Fruit fly (Drosophila melanogaster) whole organism, embryonic: ENCODE results near the gene CG7568.

Experiments used
- CG10431 ChIP-seq: fragments of 200-800 bp; sonication (Bioruptor generic); optimal IDR thresholded peaks from 3 replicates; lab custom pipeline; 2018; ENCODE audit warnings: missing biosample characterization, mild to moderate bottlenecking, missing genetic modification characterization
- CG10565 ChIP-seq: fragments of 200-800 bp; sonication (Bioruptor generic); optimal IDR thresholded peaks from 3 replicates; lab custom pipeline; 2016; ENCODE audit warnings: missing biosample characterization, mild to moderate bottlenecking, missing genetic modification characterization
- CG11085 ChIP-seq: fragments of 200-800 bp; sonication (Bioruptor generic); IDR thresholded peaks from 2 replicates; pipeline ENCODE4 v1.3.6; 2022; ENCODE audit warnings: missing biosample characterization, missing genetic modification characterization
- CG12659 ChIP-seq: fragments of 200-800 bp; sonication (Bioruptor generic); optimal IDR thresholded peaks from 3 replicates; lab custom pipeline; 2017; ENCODE audit warnings: mild to moderate bottlenecking, missing biosample characterization, missing genetic modification reagents, missing genetic modification characterization
- CG12942 ChIP-seq: fragments of 200-800 bp; sonication (Bioruptor generic); optimal IDR thresholded peaks from 3 replicates; lab custom pipeline; 2016; ENCODE audit warnings: missing biosample characterization, missing genetic modification characterization
- CG1529 ChIP-seq: fragments of 200-800 bp; sonication (Bioruptor generic); optimal IDR thresholded peaks from 3 replicates; lab custom pipeline; 2018; ENCODE audit warnings: missing biosample characterization, missing genetic modification characterization
- CG15479 ChIP-seq: fragments of 200-800 bp; sonication (Bioruptor generic); optimal IDR thresholded peaks from 3 replicates; lab custom pipeline; 2019; ENCODE audit warnings: missing biosample characterization, mild to moderate bottlenecking, missing genetic modification characterization, moderate library complexity
- CG1603 ChIP-seq: fragments of 200-800 bp; sonication (Bioruptor generic); optimal IDR thresholded peaks from 2 replicates; lab custom pipeline; 2019; ENCODE audit warnings: missing biosample characterization, mild to moderate bottlenecking, missing genetic modification characterization, moderate library complexity
- CG17912 ChIP-seq: fragments of 200-800 bp; sonication (Bioruptor generic); optimal IDR thresholded peaks from 2 replicates; lab custom pipeline; 2018; ENCODE audit warnings: missing biosample characterization, mild to moderate bottlenecking, missing genetic modification characterization
- CG18764 ChIP-seq: fragments of 200-800 bp; sonication (Bioruptor generic); optimal IDR thresholded peaks from 3 replicates; lab custom pipeline; 2016; ENCODE audit warnings: missing biosample characterization, missing genetic modification characterization
- CG2129 ChIP-seq: fragments of 200-800 bp; sonication (Bioruptor generic); IDR thresholded peaks from 2 replicates; pipeline ENCODE4 v1.3.6; 2022; ENCODE audit warnings: missing biosample characterization, missing genetic modification characterization; ENCODE audit not compliant: partially characterized antibody
- CG2199 ChIP-seq: fragments of 200-800 bp; sonication (Bioruptor generic); IDR thresholded peaks from 3 replicates; pipeline ENCODE4 v1.3.6; 2022; ENCODE audit warnings: missing biosample characterization, missing genetic modification characterization
- CG2202 ChIP-seq: fragments of 200-800 bp; sonication (Bioruptor generic); optimal IDR thresholded peaks from 2 replicates; lab custom pipeline; 2018; ENCODE audit warnings: missing biosample characterization, mild to moderate bottlenecking, missing genetic modification characterization
- CG3281 ChIP-seq: fragments of 200-800 bp; sonication (Bioruptor generic); optimal IDR thresholded peaks from 3 replicates; lab custom pipeline; 2017; ENCODE audit warnings: missing biosample characterization, mild to moderate bottlenecking, missing genetic modification characterization
- CG4707 ChIP-seq: fragments of 200-800 bp; sonication (Bioruptor generic); optimal IDR thresholded peaks from 2 replicates; lab custom pipeline; 2018; ENCODE audit warnings: missing biosample characterization, mild to moderate bottlenecking, missing genetic modification characterization, moderate library complexity
- CG7357 ChIP-seq: fragments of 200-800 bp; sonication (Bioruptor generic); IDR thresholded peaks from 3 replicates; pipeline ENCODE4 v1.3.6; 2022; ENCODE audit warnings: missing biosample characterization, missing genetic modification characterization
- CG7745 ChIP-seq: fragments of 200-800 bp; sonication (Bioruptor generic); optimal IDR thresholded peaks from 2 replicates; lab custom pipeline; 2018; ENCODE audit warnings: missing biosample characterization, mild to moderate bottlenecking, missing genetic modification characterization, moderate library complexity
- CG8089 ChIP-seq: fragments of 200-800 bp; sonication (Bioruptor generic); optimal IDR thresholded peaks from 3 replicates; lab custom pipeline; 2016; ENCODE audit warnings: missing biosample characterization, missing genetic modification characterization
- CG8944 ChIP-seq: fragments of 200-800 bp; sonication (Bioruptor generic); optimal IDR thresholded peaks from 3 replicates; lab custom pipeline; 2016; ENCODE audit warnings: missing biosample characterization, missing genetic modification characterization
- Dbx ChIP-seq: fragments of 200-800 bp; sonication (Bioruptor generic); IDR thresholded peaks from 3 replicates; pipeline ENCODE4 v1.3.6; 2022; ENCODE audit warnings: missing biosample characterization, missing genetic modification characterization
- Fer3 ChIP-seq: fragments of 200-800 bp; sonication (Bioruptor generic); optimal IDR thresholded peaks from 2 replicates; lab custom pipeline; 2018; ENCODE audit warnings: missing biosample characterization, mild to moderate bottlenecking, missing genetic modification characterization, moderate library complexity
- Hey ChIP-seq: fragments of 200-800 bp; sonication (Bioruptor generic); optimal IDR thresholded peaks from 3 replicates; lab custom pipeline; 2018; ENCODE audit warnings: missing biosample characterization, mild to moderate bottlenecking, missing genetic modification characterization
- HmgZ ChIP-seq: fragments of 200-800 bp; sonication (Bioruptor generic); optimal IDR thresholded peaks from 2 replicates; lab custom pipeline; 2018; ENCODE audit warnings: missing biosample characterization, mild to moderate bottlenecking, missing genetic modification characterization
- Hr51 ChIP-seq, 2 experiments: fragments of 200-800 bp; sonication (Bioruptor generic); optimal IDR thresholded peaks; 2 replicates in 1 of 2; 3 replicates in 1 of 2; lab custom pipeline; 2016 to 2018; ENCODE audit warnings: missing biosample characterization in 2 of 2, missing genetic modification characterization in 2 of 2, mild to moderate bottlenecking in 1 of 2, moderate library complexity in 1 of 2
- NFAT ChIP-seq: fragments of 200-800 bp; sonication (Bioruptor generic); IDR thresholded peaks from 2 replicates; pipeline ENCODE4 v1.3.6; 2022; ENCODE audit warnings: missing biosample characterization, missing genetic modification characterization
- Sin3A ChIP-seq: fragments of >200 bp; optimal IDR thresholded peaks from 2 replicates; lab custom pipeline; 2018
- Sry-β ChIP-seq: fragments of 200-800 bp; sonication (Bioruptor generic); optimal IDR thresholded peaks from 2 replicates; lab custom pipeline; 2018; ENCODE audit warnings: missing biosample characterization, mild to moderate bottlenecking, missing genetic modification characterization, moderate library complexity
- Taf1 ChIP-seq: fragments of 200-800 bp; sonication (Bioruptor generic); IDR thresholded peaks from 2 replicates; pipeline ENCODE4 v1.3.6; 2022; ENCODE audit warnings: missing biosample characterization, missing genetic modification characterization
- Trl ChIP-seq, 3 experiments: fragments of >200 bp in 2 of 3; fragments of 200-800 bp in 1 of 3; sonication (Bioruptor generic) in 1 of 3; optimal IDR thresholded peaks; 2 replicates in 1 of 3; 3 replicates in 2 of 3; lab custom pipeline; 2016 to 2017; ENCODE audit warnings: missing biosample characterization in 1 of 3, missing genetic modification characterization in 1 of 3
- ap ChIP-seq: fragments of 200-800 bp; sonication (Bioruptor generic); IDR thresholded peaks from 2 replicates; pipeline ENCODE4 v1.3.6; 2022; ENCODE audit warnings: missing biosample characterization, missing genetic modification characterization
- cg ChIP-seq: fragments of 200-800 bp; sonication (Bioruptor generic); optimal IDR thresholded peaks from 3 replicates; lab custom pipeline; 2019; ENCODE audit warnings: missing biosample characterization, mild to moderate bottlenecking, missing genetic modification characterization, moderate library complexity
- chn ChIP-seq: fragments of 200-800 bp; sonication (Bioruptor generic); optimal IDR thresholded peaks from 2 replicates; lab custom pipeline; 2016; ENCODE audit warnings: missing biosample characterization, missing genetic modification characterization
- corto ChIP-seq: fragments of 200-800 bp; sonication (Bioruptor generic); optimal IDR thresholded peaks from 2 replicates; lab custom pipeline; 2016; ENCODE audit warnings: missing biosample characterization, mild to moderate bottlenecking, missing genetic modification characterization, moderate library complexity
- hb ChIP-seq: fragments of 200-800 bp; sonication (Bioruptor generic); IDR thresholded peaks from 3 replicates; pipeline ENCODE4 v1.3.6; 2022; ENCODE audit warnings: missing biosample characterization, missing genetic modification characterization; ENCODE audit not compliant: partially characterized antibody
- kay ChIP-seq: fragments of 200-800 bp; sonication (Bioruptor generic); optimal IDR thresholded peaks from 2 replicates; lab custom pipeline; 2016; ENCODE audit warnings: missing biosample characterization, missing genetic modification characterization
- luna ChIP-seq: fragments of 200-800 bp; sonication (Bioruptor generic); optimal IDR thresholded peaks from 2 replicates; lab custom pipeline; 2016; ENCODE audit warnings: missing biosample characterization, missing genetic modification characterization
- pan ChIP-seq, 4 experiments: fragments of >200 bp in 3 of 4; fragments of 200-800 bp in 1 of 4; sonication (Bioruptor generic) in 1 of 4; optimal IDR thresholded peaks in 3 of 4; IDR thresholded peaks in 1 of 4; 2 replicates each; pipeline versions ENCODE4 v1.3.6 to Lab custom; 2017 to 2022; ENCODE audit warnings: missing biosample characterization in 2 of 4, missing genetic modification characterization in 2 of 4, mixed read lengths in 1 of 4
- schlank ChIP-seq: fragments of 200-800 bp; sonication (Bioruptor generic); optimal IDR thresholded peaks from 2 replicates; lab custom pipeline; 2018; ENCODE audit warnings: missing biosample characterization, mild to moderate bottlenecking, missing genetic modification characterization
- sens-2 ChIP-seq: fragments of 200-800 bp; sonication (Bioruptor generic); IDR thresholded peaks from 2 replicates; pipeline ENCODE4 v1.3.6; 2022; ENCODE audit warnings: missing biosample characterization, missing genetic modification characterization
- sob ChIP-seq: fragments of 200-800 bp; sonication (Bioruptor generic); IDR thresholded peaks from 2 replicates; pipeline ENCODE4 v1.3.6; 2022; ENCODE audit warnings: missing biosample characterization, missing genetic modification characterization
- tll ChIP-seq, 2 experiments: fragments of 200-800 bp in 1 of 2; fragments of >200 bp in 1 of 2; sonication (Bioruptor generic) in 1 of 2; optimal IDR thresholded peaks; 2 replicates each; lab custom pipeline; 2017 to 2019; ENCODE audit warnings: missing biosample characterization in 2 of 2, missing genetic modification characterization in 2 of 2, mild to moderate bottlenecking in 1 of 2, moderate library complexity in 1 of 2
- trh ChIP-seq: fragments of 200-800 bp; sonication (Bioruptor generic); optimal IDR thresholded peaks from 2 replicates; lab custom pipeline; 2016; ENCODE audit warnings: missing biosample characterization, missing genetic modification characterization
- z ChIP-seq: fragments of 200-800 bp; sonication (Bioruptor generic); IDR thresholded peaks from 3 replicates; pipeline ENCODE4 v1.3.6; 2022; ENCODE audit warnings: missing biosample characterization, missing genetic modification characterization

CG7568 gene

DNA sequence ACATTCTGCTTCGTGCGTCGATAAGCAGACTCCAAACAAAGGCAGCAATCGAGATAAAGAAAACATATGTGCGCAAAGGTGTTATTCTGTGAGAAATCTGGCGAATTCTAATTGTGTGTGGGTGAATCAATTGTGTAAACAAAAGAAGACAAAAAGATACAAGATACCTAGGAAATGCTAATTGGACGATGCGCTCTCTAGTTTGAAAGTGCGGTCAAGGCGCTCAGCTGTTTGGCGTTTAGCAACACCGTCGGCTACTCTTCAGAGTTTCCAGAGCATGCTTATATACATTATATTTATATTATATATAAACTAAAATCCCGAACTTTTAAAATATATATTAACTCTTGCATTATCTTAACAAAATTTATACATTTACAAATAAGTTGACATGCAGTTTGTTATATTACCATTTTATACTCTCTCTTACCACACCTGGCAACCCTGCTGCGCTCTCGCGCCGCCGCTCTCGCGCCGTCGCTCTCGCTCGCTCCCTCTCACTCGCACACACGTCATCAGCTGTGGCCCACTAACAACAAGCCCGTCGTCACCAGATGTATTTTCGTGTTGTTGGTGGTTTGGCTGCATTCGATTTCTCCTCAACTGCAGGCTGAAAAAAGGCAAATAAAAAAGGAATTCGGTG, 18.0 kb upstream of the CG7568 start, which contains the start of gene CG1907 (continued):
- peak; percentile 99 for TF ChIP-seq CG12659
- peak; percentile 68 for TF ChIP-seq Sry-β
- TF ChIP-seq hb (GFP tag; lab: Robert Waterston, UW), result no peak
- peak; percentile 93 for TF ChIP-seq CG7357 (GFP tag; lab: Robert Waterston, UW)
- TF ChIP-seq Hr51 (GFP tag; optimal IDR thresholded peaks at IDR 0.05; lab: Kevin White, UChicago), result peak; percentile 89 to 98
- peak; percentile 72; the same call in 2 of the 3 replicates for TF ChIP-seq z (GFP tag; lab: Robert Waterston, UW)
- TF ChIP-seq CG11085, result peak; percentile 98
- peak; percentile 88 for TF ChIP-seq CG10565 (GFP tag; lab: Kevin White, UChicago)
- peak; percentile 98 for TF ChIP-seq ap
- TF ChIP-seq trh (GFP tag; lab: Kevin White, UChicago), result peak; percentile 92
- peak; percentile 83 for TF ChIP-seq CG7745 (tag; lab: Kevin White, UChicago)
- peak; percentile 98 for TF ChIP-seq CG3281 (GFP tag; lab: Kevin White, UChicago)
- TF ChIP-seq corto (GFP tag; lab: Kevin White, UChicago), result peak; percentile 97
- peak; percentile 91 for TF ChIP-seq CG10431 (GFP tag; lab: Kevin White, UChicago)
- TF ChIP-seq HmgZ (tag; lab: Kevin White, UChicago), result peak; percentile 97
- no peak for TF ChIP-seq cg (GFP tag; lab: Kevin White, UChicago)
- TF ChIP-seq Fer3, result peak; percentile 98
- peak; percentile 99 for TF ChIP-seq Dbx (GFP tag; lab: Robert Waterston, UW)
- peak; percentile 93 to 94 for TF ChIP-seq Trl (optimal IDR thresholded peaks at IDR 0.05; lab: Kevin White, UChicago)
- TF ChIP-seq Trl (GFP tag; optimal IDR thresholded peaks at IDR 0.05; lab: Kevin White, UChicago), result peak; percentile 78
- TF ChIP-seq CG2129 (GFP tag; lab: Robert Waterston, UW), result no peak
- peak; percentile 98 for TF ChIP-seq CG2199 (GFP tag; lab: Robert Waterston, UW)
- peak; percentile 73 for TF ChIP-seq Hey (tag; lab: Kevin White, UChicago)
- peak; percentile 82 for TF ChIP-seq CG15479 (GFP tag; lab: Kevin White, UChicago)
- peak; percentile 95 for TF ChIP-seq sens-2
- TF ChIP-seq tll (GFP tag; optimal IDR thresholded peaks at IDR 0.05; lab: Kevin White, UChicago), result peak in 1 of 2 experiments; percentile 86
- TF ChIP-seq pan (optimal IDR thresholded peaks at IDR 0.05; lab: Kevin White, UChicago), result no peak
- TF ChIP-seq pan (GFP tag; optimal IDR thresholded peaks at IDR 0.05 in 1 of 2, IDR thresholded peaks at IDR 0.05 in 1 of 2), result peak in 1 of 2 experiments; percentile 99
- peak; percentile 79 for TF ChIP-seq CG8944 (GFP tag; lab: Kevin White, UChicago)
- TF ChIP-seq NFAT (GFP tag; lab: Robert Waterston, UW), result peak; percentile 96
- peak; percentile 95 for TF ChIP-seq kay (GFP tag; lab: Kevin White, UChicago)
- TF ChIP-seq CG1603, result peak; percentile 84
- peak; percentile 97 for TF ChIP-seq CG18764
- TF ChIP-seq sob (GFP tag; lab: Robert Waterston, UW), result peak; percentile 98
- TF ChIP-seq luna (GFP tag; lab: Kevin White, UChicago), result no peak
- TF ChIP-seq Taf1 (GFP tag; lab: Robert Waterston, UW), result peak; percentile 96
- TF ChIP-seq chn, result peak; percentile 90
- peak; percentile 88 for TF ChIP-seq CG17912
- TF ChIP-seq CG8089 (GFP tag; lab: Kevin White, UChicago), result peak; percentile 76
- peak; percentile 97 for TF ChIP-seq CG2202 (tag; lab: Kevin White, UChicago)
- peak; percentile 85 for TF ChIP-seq CG4707
- peak; percentile 97 for TF ChIP-seq CG1529 (GFP tag; lab: Kevin White, UChicago)
- peak; percentile 90 for TF ChIP-seq schlank (tag; lab: Kevin White, UChicago)
- TF ChIP-seq Sin3A (lab: Kevin White, UChicago), result no peak
- peak; percentile 96 for TF ChIP-seq CG12942 (GFP tag; lab: Kevin White, UChicago)
